Fruit fly (Drosophila melanogaster) whole organism, pupa: ENCODE data around the gene CG42300.

Experiments used
- CG12605 ChIP-seq: fragments of 200-800 bp; sonication (Bioruptor generic); IDR thresholded peaks from 2 replicates; pipeline ENCODE4 v1.3.6; 2022; ENCODE audit warnings: missing biosample characterization, missing genetic modification characterization
- CG17806 ChIP-seq: fragments of 200-800 bp; sonication (Bioruptor generic); optimal IDR thresholded peaks from 2 replicates; lab custom pipeline; 2018; ENCODE audit warnings: missing biosample characterization, mild to moderate bottlenecking, missing genetic modification characterization, moderate library complexity
- CG8301 ChIP-seq: fragments of 200-800 bp; sonication (Bioruptor generic); optimal IDR thresholded peaks from 2 replicates; lab custom pipeline; 2018; ENCODE audit warnings: missing biosample characterization, mild to moderate bottlenecking, missing genetic modification characterization
- EcR ChIP-seq: fragments of 200-800 bp; sonication (Bioruptor generic); optimal IDR thresholded peaks from 3 replicates; lab custom pipeline; 2019; ENCODE audit warnings: missing biosample characterization, missing genetic modification characterization, mild to moderate bottlenecking, moderate library complexity, missing genetic modification reagents
- Pif1B ChIP-seq: fragments of 200-800 bp; sonication (Bioruptor generic); optimal IDR thresholded peaks from 3 replicates; lab custom pipeline; 2016; ENCODE audit warnings: missing biosample characterization, missing genetic modification characterization

DNA sequence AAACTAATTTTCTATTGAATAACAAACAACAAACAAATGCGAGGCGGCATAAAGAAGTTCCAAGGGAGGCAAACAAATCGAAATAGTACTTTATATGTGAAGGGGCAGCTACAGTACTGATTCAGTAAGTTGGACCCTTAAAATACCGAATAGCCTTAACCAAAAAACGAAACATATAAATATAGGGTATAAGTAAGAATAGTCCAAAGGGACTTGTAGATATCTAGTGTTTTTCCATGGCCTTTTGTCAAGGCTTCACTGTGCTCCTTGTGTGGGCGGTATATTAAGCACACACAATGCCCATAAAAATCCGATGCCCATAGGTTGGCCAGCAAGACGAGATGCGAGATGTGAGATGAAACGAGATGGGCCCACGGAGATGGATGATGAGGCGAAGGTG is 23.8 kb downstream of the CG42300 start:
- TF ChIP-seq CG12605 (GFP tag; lab: Robert Waterston, UW) (no peak), Pif1B (GFP tag; lab: Kevin White, UChicago) (no peak), CG17806 (tag; lab: Kevin White, UChicago) (no peak), CG8301 (no peak), EcR (no peak)
